Worm (Caenorhabditis elegans) whole organism, L1 larva: ENCODE data around the gene C35A11.4.

Experiments used
- efl-1 ChIP-seq, 4 experiments: fragments of 150-350 bp; optimal IDR thresholded peaks in 3 of 4; peaks in 1 of 4; 1 replicate in 1 of 4; 2 replicates in 3 of 4; lab custom pipeline; 2014; ENCODE audit warnings: missing biosample characterization in 2 of 4, missing genetic modification characterization in 2 of 4, missing genetic modification reagents in 2 of 4

The C35A11.4 gene

ce11 chrV:5339497-5339896 is 53.5 kb downstream of the C35A11.4 start, which contains the start of gene srg-27 (continued):
- no peak for TF ChIP-seq efl-1 (optimal IDR thresholded peaks at IDR 0.05; lab: Kevin White, UChicago)
- TF ChIP-seq efl-1 (GFP tag; optimal IDR thresholded peaks at IDR 0.05 in 1 of 2; lab: Kevin White, UChicago): no peak
